Fruit fly (Drosophila melanogaster) whole organism, embryonic: Measurements from ENCODE around the gene Or85a.

Experiments used
- Adf1 ChIP-seq: fragments of 200-800 bp; sonication (Bioruptor generic); IDR thresholded peaks from 2 replicates; pipeline ENCODE4 v1.3.6; 2022; ENCODE audit warnings: missing biosample characterization, missing genetic modification characterization
- CG10654 ChIP-seq: fragments of 200-800 bp; sonication (Bioruptor generic); optimal IDR thresholded peaks from 2 replicates; lab custom pipeline; 2016; ENCODE audit warnings: missing biosample characterization, missing genetic modification characterization
- CG11093 ChIP-seq: fragments of 200-800 bp; sonication (Bioruptor generic); IDR thresholded peaks from 3 replicates; pipeline ENCODE4 v1.3.6; 2022; ENCODE audit warnings: missing biosample characterization, missing genetic modification characterization
- CG11695 ChIP-seq: fragments of 200-800 bp; sonication (Bioruptor generic); IDR thresholded peaks from 3 replicates; pipeline ENCODE4 v1.3.6; 2022; ENCODE audit warnings: missing biosample characterization, missing genetic modification characterization
- CG1233 ChIP-seq: fragments of 200-800 bp; sonication (Bioruptor generic); optimal IDR thresholded peaks from 4 replicates; lab custom pipeline; 2018; ENCODE audit warnings: missing biosample characterization, mild to moderate bottlenecking, missing genetic modification characterization
- CG12659 ChIP-seq: fragments of 200-800 bp; sonication (Bioruptor generic); optimal IDR thresholded peaks from 3 replicates; lab custom pipeline; 2017; ENCODE audit warnings: mild to moderate bottlenecking, missing biosample characterization, missing genetic modification reagents, missing genetic modification characterization
- CG13123 ChIP-seq: fragments of 200-800 bp; sonication (Bioruptor generic); optimal IDR thresholded peaks from 2 replicates; lab custom pipeline; 2016; ENCODE audit warnings: missing biosample characterization, missing genetic modification characterization
- CG14860 ChIP-seq: fragments of 200-800 bp; sonication (Bioruptor generic); IDR thresholded peaks from 3 replicates; pipeline ENCODE4 v1.3.6; 2022; ENCODE audit warnings: missing biosample characterization, missing genetic modification characterization; ENCODE audit not compliant: partially characterized antibody
- CG17328 ChIP-seq: fragments of 200-800 bp; sonication (Bioruptor generic); IDR thresholded peaks from 2 replicates; pipeline ENCODE4 v1.3.6; 2022; ENCODE audit warnings: missing biosample characterization, missing genetic modification characterization
- CG1832 ChIP-seq: fragments of 200-800 bp; sonication (Bioruptor generic); optimal IDR thresholded peaks from 2 replicates; lab custom pipeline; 2017; ENCODE audit warnings: missing biosample characterization, mild to moderate bottlenecking, missing genetic modification characterization, inconsistent platforms
- CG18599 ChIP-seq: fragments of 200-800 bp; sonication (Bioruptor generic); optimal IDR thresholded peaks from 3 replicates; lab custom pipeline; 2017; ENCODE audit warnings: missing biosample characterization, missing genetic modification characterization, mild to moderate bottlenecking, moderate library complexity, missing genetic modification reagents
- CG2129 ChIP-seq: fragments of 200-800 bp; sonication (Bioruptor generic); IDR thresholded peaks from 2 replicates; pipeline ENCODE4 v1.3.6; 2022; ENCODE audit warnings: missing biosample characterization, missing genetic modification characterization; ENCODE audit not compliant: partially characterized antibody
- CG30020 ChIP-seq: fragments of 200-800 bp; optimal IDR thresholded peaks from 2 replicates; lab custom pipeline; 2019; ENCODE audit warnings: missing biosample characterization, mild to moderate bottlenecking, missing genetic modification characterization, moderate library complexity
- CG3838 ChIP-seq: fragments of 200-800 bp; sonication (Bioruptor generic); optimal IDR thresholded peaks from 3 replicates; lab custom pipeline; 2016; ENCODE audit warnings: missing biosample characterization, missing genetic modification characterization
- CG4617 ChIP-seq: fragments of 200-800 bp; sonication (Bioruptor generic); optimal IDR thresholded peaks from 3 replicates; lab custom pipeline; 2016; ENCODE audit warnings: missing biosample characterization, missing genetic modification characterization, borderline replicate concordance
- CG4820 ChIP-seq: fragments of 200-800 bp; sonication (Bioruptor generic); optimal IDR thresholded peaks from 3 replicates; lab custom pipeline; 2016; ENCODE audit warnings: missing biosample characterization, missing genetic modification characterization
- CG5953 ChIP-seq: fragments of 200-800 bp; sonication (Bioruptor generic); IDR thresholded peaks from 2 replicates; pipeline ENCODE4 v1.3.6; 2022; ENCODE audit warnings: missing biosample characterization, missing genetic modification characterization
- CG6272 ChIP-seq: fragments of 200-800 bp; sonication (Bioruptor generic); IDR thresholded peaks from 2 replicates; pipeline ENCODE4 v1.3.6; 2022; ENCODE audit warnings: missing biosample characterization, missing genetic modification characterization
- CG8924 ChIP-seq: fragments of 200-800 bp; optimal IDR thresholded peaks from 3 replicates; lab custom pipeline; 2019; ENCODE audit warnings: missing biosample characterization, mild to moderate bottlenecking, missing genetic modification characterization, moderate library complexity
- CG9437 ChIP-seq: fragments of 200-800 bp; sonication (Bioruptor generic); optimal IDR thresholded peaks from 2 replicates; lab custom pipeline; 2018; ENCODE audit warnings: missing biosample characterization, mild to moderate bottlenecking, missing genetic modification characterization
- CG9609 ChIP-seq: fragments of 200-800 bp; sonication (Bioruptor generic); optimal IDR thresholded peaks from 3 replicates; lab custom pipeline; 2016; ENCODE audit warnings: missing biosample characterization, missing genetic modification characterization
- CG9817 ChIP-seq: fragments of 200-800 bp; sonication (Bioruptor generic); optimal IDR thresholded peaks from 2 replicates; lab custom pipeline; 2018; ENCODE audit warnings: missing biosample characterization, mild to moderate bottlenecking, missing genetic modification characterization, moderate library complexity
- Dbx ChIP-seq: fragments of 200-800 bp; sonication (Bioruptor generic); IDR thresholded peaks from 3 replicates; pipeline ENCODE4 v1.3.6; 2022; ENCODE audit warnings: missing biosample characterization, missing genetic modification characterization
- Deaf1 ChIP-seq: fragments of 200-800 bp; optimal IDR thresholded peaks from 3 replicates; lab custom pipeline; 2019; ENCODE audit warnings: missing biosample characterization, mild to moderate bottlenecking, missing genetic modification characterization, moderate library complexity
- Dip3 ChIP-seq: fragments of 200-800 bp; sonication (Bioruptor generic); optimal IDR thresholded peaks from 3 replicates; lab custom pipeline; 2016; ENCODE audit warnings: missing biosample characterization, missing genetic modification characterization
- Fer1 ChIP-seq: fragments of 200-800 bp; sonication (Bioruptor generic); optimal IDR thresholded peaks from 2 replicates; lab custom pipeline; 2017; ENCODE audit warnings: missing biosample characterization, mild to moderate bottlenecking, missing genetic modification characterization
- Gug ChIP-seq: fragments of 200-800 bp; sonication (Bioruptor generic); IDR thresholded peaks from 4 replicates; pipeline ENCODE4 v1.3.6; 2022; ENCODE audit warnings: missing biosample characterization, missing genetic modification characterization
- Med ChIP-seq: fragments of 200-800 bp; sonication (Bioruptor generic); peaks from one replicate; lab custom pipeline; 2016; ENCODE audit warnings: missing biosample characterization, missing genetic modification characterization, mild to moderate bottlenecking, inconsistent platforms, moderate library complexity
- NC2α ChIP-seq: fragments of 200-800 bp; sonication (Bioruptor generic); optimal IDR thresholded peaks from 2 replicates; lab custom pipeline; 2016; ENCODE audit warnings: missing biosample characterization, missing genetic modification characterization
- PHDP ChIP-seq: fragments of 200-800 bp; sonication (Bioruptor generic); optimal IDR thresholded peaks from 3 replicates; lab custom pipeline; 2018; ENCODE audit warnings: missing biosample characterization, mild to moderate bottlenecking, missing genetic modification characterization, moderate library complexity
- Sry-δ ChIP-seq: fragments of 200-800 bp; sonication (Bioruptor generic); optimal IDR thresholded peaks from 2 replicates; lab custom pipeline; 2016; ENCODE audit warnings: missing biosample characterization, missing genetic modification characterization
- al ChIP-seq: fragments of 200-800 bp; sonication (Bioruptor generic); IDR thresholded peaks from 2 replicates; pipeline ENCODE4 v1.3.6; 2022; ENCODE audit warnings: missing biosample characterization, missing genetic modification characterization
- btn ChIP-seq: fragments of 200-800 bp; sonication (Bioruptor generic); optimal IDR thresholded peaks from 2 replicates; lab custom pipeline; 2016; ENCODE audit warnings: missing biosample characterization, missing genetic modification characterization
- caup ChIP-seq: fragments of 200-800 bp; sonication (Bioruptor generic); optimal IDR thresholded peaks from 3 replicates; lab custom pipeline; 2017; ENCODE audit warnings: missing biosample characterization, mild to moderate bottlenecking, missing genetic modification characterization, moderate library complexity; ENCODE audit not compliant: severe bottlenecking
- chm ChIP-seq: fragments of 200-800 bp; sonication (Bioruptor generic); IDR thresholded peaks from 2 replicates; pipeline ENCODE4 v1.3.6; 2022; ENCODE audit warnings: missing biosample characterization, missing genetic modification characterization
- dm ChIP-seq: fragments of 200-800 bp; sonication (Bioruptor generic); optimal IDR thresholded peaks from 3 replicates; lab custom pipeline; 2016; ENCODE audit warnings: missing biosample characterization, missing genetic modification characterization
- exex ChIP-seq: fragments of 200-800 bp; sonication (Bioruptor generic); optimal IDR thresholded peaks from 4 replicates; lab custom pipeline; 2018; ENCODE audit warnings: missing biosample characterization, mild to moderate bottlenecking, missing genetic modification characterization, moderate library complexity
- fd3F ChIP-seq: fragments of 200-800 bp; sonication (Bioruptor generic); optimal IDR thresholded peaks from 2 replicates; lab custom pipeline; 2018; ENCODE audit warnings: missing biosample characterization, mild to moderate bottlenecking, missing genetic modification characterization, moderate library complexity
- klu ChIP-seq: fragments of 200-800 bp; sonication (Bioruptor generic); IDR thresholded peaks from 2 replicates; pipeline ENCODE4 v1.3.6; 2022; ENCODE audit warnings: missing biosample characterization, missing genetic modification characterization
- lbe ChIP-seq: fragments of 200-800 bp; sonication (Bioruptor generic); optimal IDR thresholded peaks from 2 replicates; lab custom pipeline; 2016; ENCODE audit warnings: missing biosample characterization, mild to moderate bottlenecking, missing genetic modification characterization
- lilli ChIP-seq: fragments of 200-800 bp; sonication (Bioruptor generic); optimal IDR thresholded peaks from 3 replicates; lab custom pipeline; 2016; ENCODE audit warnings: missing biosample characterization, missing genetic modification characterization
- oc ChIP-seq: fragments of 200-800 bp; sonication (Bioruptor generic); optimal IDR thresholded peaks from 2 replicates; lab custom pipeline; 2018; ENCODE audit warnings: missing biosample characterization, mild to moderate bottlenecking, missing genetic modification characterization, moderate library complexity
- pum ChIP-seq: fragments of 200-800 bp; sonication (Bioruptor generic); optimal IDR thresholded peaks from 2 replicates; lab custom pipeline; 2016; ENCODE audit warnings: missing biosample characterization, missing genetic modification characterization
- slp2 ChIP-seq: fragments of 200-800 bp; sonication (Bioruptor generic); optimal IDR thresholded peaks from 2 replicates; lab custom pipeline; 2016; ENCODE audit warnings: missing biosample characterization, missing genetic modification characterization
- stc ChIP-seq: fragments of 200-800 bp; sonication (Bioruptor generic); IDR thresholded peaks from 2 replicates; pipeline ENCODE4 v1.3.6; 2022; ENCODE audit warnings: missing biosample characterization, missing genetic modification characterization
- tap ChIP-seq: fragments of 200-800 bp; optimal IDR thresholded peaks from 3 replicates; lab custom pipeline; 2019; ENCODE audit warnings: missing biosample characterization, mild to moderate bottlenecking, missing genetic modification characterization, moderate library complexity
- tgo ChIP-seq: fragments of 200-800 bp; sonication (Bioruptor generic); IDR thresholded peaks from 3 replicates; pipeline ENCODE4 v1.3.6; 2022; ENCODE audit warnings: missing biosample characterization, missing genetic modification characterization
- tio ChIP-seq: fragments of 200-800 bp; sonication (Bioruptor generic); optimal IDR thresholded peaks from 2 replicates; lab custom pipeline; 2017; ENCODE audit warnings: missing biosample characterization, missing genetic modification characterization, inconsistent platforms
- toy ChIP-seq: fragments of 200-800 bp; sonication (Bioruptor generic); IDR thresholded peaks from 2 replicates; pipeline ENCODE4 v1.3.6; 2022; ENCODE audit warnings: missing biosample characterization, missing genetic modification characterization
- trem ChIP-seq: fragments of 200-800 bp; optimal IDR thresholded peaks from 3 replicates; lab custom pipeline; 2019; ENCODE audit warnings: missing biosample characterization, mild to moderate bottlenecking, missing genetic modification characterization, moderate library complexity
- trh ChIP-seq: fragments of 200-800 bp; sonication (Bioruptor generic); optimal IDR thresholded peaks from 2 replicates; lab custom pipeline; 2016; ENCODE audit warnings: missing biosample characterization, missing genetic modification characterization

The Or85a gene

DNA sequence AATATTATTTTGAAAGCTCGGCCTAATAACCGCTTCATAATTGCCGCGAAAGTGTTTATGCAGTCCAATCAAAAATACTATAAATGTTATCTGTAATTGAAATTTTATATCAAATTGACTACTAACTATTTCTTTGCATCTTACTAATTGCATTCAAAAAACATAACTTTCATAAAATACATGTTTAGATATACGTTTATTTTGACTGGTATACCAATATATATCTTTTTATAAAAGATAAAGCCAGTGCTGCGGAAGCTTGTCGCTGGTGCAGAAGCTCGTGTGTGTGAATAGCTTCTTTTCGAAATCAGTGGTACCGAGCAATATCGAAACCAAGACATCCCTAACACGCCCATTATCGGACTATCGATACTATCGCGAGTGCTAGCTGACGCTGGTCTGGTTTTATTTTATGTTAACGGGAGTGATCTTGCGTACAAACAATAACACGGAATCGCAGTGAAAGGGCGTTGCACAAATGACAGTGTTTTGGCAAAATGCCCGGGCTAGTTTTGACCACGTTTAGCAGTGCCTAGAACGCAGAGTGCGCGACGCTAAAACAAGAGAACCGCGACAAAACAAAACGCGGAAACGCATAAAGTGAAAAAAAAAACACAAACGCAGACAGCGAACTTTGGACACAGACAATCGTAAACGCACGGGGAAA is 28.0 kb downstream of the Or85a start, which contains the start of gene Atg13 (continued):
- TF ChIP-seq fd3F (no peak), Fer1 (GFP tag; lab: Kevin White, UChicago) (peak; percentile 12), Dip3 (GFP tag; lab: Kevin White, UChicago) (no peak), PHDP (tag; lab: Kevin White, UChicago) (no peak), slp2 (GFP tag; lab: Kevin White, UChicago) (no peak), trh (no peak), dm (GFP tag; lab: Kevin White, UChicago) (no peak), tgo (no peak; the same call in 2 of the 3 replicates), CG4820 (GFP tag; lab: Kevin White, UChicago) (no peak), CG13123 (GFP tag; lab: Kevin White, UChicago) (no peak), stc (GFP tag; lab: Robert Waterston, UW) (no peak), lilli (GFP tag; lab: Kevin White, UChicago) (peak; percentile 27), CG3838 (GFP tag; lab: Kevin White, UChicago) (no peak), CG5953 (no peak), pum (no peak), lbe (no peak), oc (no peak), CG11695 (GFP tag; lab: Robert Waterston, UW) (no peak), exex (tag; lab: Kevin White, UChicago) (no peak), Adf1 (GFP tag; lab: Robert Waterston, UW) (no peak), Sry-δ (GFP tag; lab: Kevin White, UChicago) (peak; percentile 83), Gug (GFP tag; lab: Robert Waterston, UW) (no peak; the same call in 3 of the 4 replicates), caup (GFP tag; lab: Kevin White, UChicago) (no peak), CG9817 (tag; lab: Kevin White, UChicago) (peak; percentile 49), trem (tag; lab: Kevin White, UChicago) (peak; percentile 9), CG18599 (GFP tag; lab: Kevin White, UChicago) (no peak), CG4617 (GFP tag; lab: Kevin White, UChicago) (peak; percentile 51), klu (GFP tag; lab: Robert Waterston, UW) (no peak), CG6272 (GFP tag; lab: Robert Waterston, UW) (no peak; the same call in 1 of the 2 replicates), Dbx (GFP tag; lab: Robert Waterston, UW) (no peak), CG14860 (GFP tag; lab: Robert Waterston, UW) (peak; percentile 68), CG1233 (peak; percentile 10), toy (GFP tag; lab: Robert Waterston, UW) (no peak), CG30020 (tag; lab: Kevin White, UChicago) (peak; percentile 95), NC2α (GFP tag; lab: Kevin White, UChicago) (no peak), CG17328 (no peak), al (GFP tag; lab: Robert Waterston, UW) (no peak), CG1832 (GFP tag; lab: Kevin White, UChicago) (no peak), CG11093 (no peak), tio (GFP tag; lab: Kevin White, UChicago) (no peak), tap (tag; lab: Kevin White, UChicago) (no peak), CG9609 (GFP tag; lab: Kevin White, UChicago) (peak; percentile 8), CG9437 (GFP tag; lab: Kevin White, UChicago) (peak; percentile 96), Deaf1 (tag; lab: Kevin White, UChicago) (no peak), CG2129 (GFP tag; lab: Robert Waterston, UW) (peak; percentile 48), CG12659 (GFP tag; lab: Kevin White, UChicago) (peak; percentile 58), btn (no peak), CG8924 (peak; percentile 54), CG10654 (GFP tag; lab: Kevin White, UChicago) (no peak), chm (GFP tag; lab: Robert Waterston, UW) (peak; percentile 70; the same call in 1 of the 2 replicates), Med (GFP tag; lab: Kevin White, UChicago) (peak; percentile 75)
